Worm (Caenorhabditis elegans) whole organism, L4 larva: ENCODE measurements around the gene Y58A7A.1.
A peak's percentile ranks its signal among the peaks of the same experiment; 100 is the strongest.

Source experiments
- R02D3.7 ChIP-seq: fragments of 150-350 bp; sonication (generic microtip); optimal IDR thresholded peaks from 3 replicates; lab custom pipeline; 2014; ENCODE audit warnings: missing biosample characterization, missing genetic modification characterization
- T26A8.4 ChIP-seq: fragments of 200-800 bp; sonication (Bioruptor generic); IDR thresholded peaks from 2 replicates; pipeline ENCODE4 v1.3.6; 2022; ENCODE audit warnings: missing genetic modification characterization, missing compliant biosample characterization
- Y105C5A.15 ChIP-seq: fragments of 200-800 bp; sonication (Bioruptor generic); IDR thresholded peaks from 2 replicates; pipeline ENCODE4 v1.3.6; 2022; ENCODE audit warnings: missing genetic modification characterization, missing compliant biosample characterization
- Y5F2A.4 ChIP-seq: fragments of 200-800 bp; sonication (Bioruptor generic); optimal IDR thresholded peaks from 2 replicates; lab custom pipeline; 2018; ENCODE audit warnings: mild to moderate bottlenecking, missing genetic modification characterization, missing compliant biosample characterization
- ZK546.5 ChIP-seq, 2 experiments: sonication (generic microtip); optimal IDR thresholded peaks; 2 replicates each; lab custom pipeline; 2017; ENCODE audit warnings: missing biosample characterization in 2 of 2, missing genetic modification characterization in 2 of 2
- aha-1 ChIP-seq: fragments of 150-350 bp; peaks from one replicate; lab custom pipeline; 2014; ENCODE audit warnings: missing biosample characterization, missing genetic modification characterization
- ama-1 ChIP-seq: fragments of 150-350 bp; optimal IDR thresholded peaks from 2 replicates; lab custom pipeline; 2014; ENCODE audit warnings: inconsistent platforms, mixed read lengths
- attf-4 ChIP-seq: sonication (generic microtip); optimal IDR thresholded peaks from 3 replicates; lab custom pipeline; 2017; ENCODE audit warnings: missing biosample characterization, missing genetic modification characterization
- ceh-20 ChIP-seq: fragments of 200-800 bp; sonication (Bioruptor generic); IDR thresholded peaks from 2 replicates; pipeline ENCODE4 v1.3.6; 2022; ENCODE audit warnings: missing genetic modification reagents, missing genetic modification characterization, missing compliant biosample characterization
- ceh-32 ChIP-seq: sonication (generic microtip); optimal IDR thresholded peaks from 2 replicates; lab custom pipeline; 2016; ENCODE audit warnings: mild to moderate bottlenecking, missing genetic modification characterization, missing compliant biosample characterization; ENCODE audit not compliant: poor library complexity
- cey-2 ChIP-seq: sonication (generic microtip); optimal IDR thresholded peaks from 3 replicates; lab custom pipeline; 2017; ENCODE audit warnings: missing genetic modification characterization, mild to moderate bottlenecking, missing compliant biosample characterization, antibody characterized with exemption, borderline replicate concordance; ENCODE audit not compliant: insufficient read depth
- ctbp-1 ChIP-seq: fragments of 200-800 bp; sonication (Bioruptor generic); IDR thresholded peaks from 2 replicates; pipeline ENCODE4 v1.3.6; 2022; ENCODE audit warnings: missing genetic modification reagents, missing genetic modification characterization, missing compliant biosample characterization
- dmd-8 ChIP-seq: fragments of 200-800 bp; sonication (Bioruptor generic); IDR thresholded peaks from 2 replicates; pipeline ENCODE4 v1.3.6; 2022; ENCODE audit warnings: missing genetic modification characterization, missing compliant biosample characterization
- dmd-9 ChIP-seq: fragments of 200-800 bp; sonication (Bioruptor generic); IDR thresholded peaks from 2 replicates; pipeline ENCODE4 v1.3.6; 2022; ENCODE audit warnings: missing genetic modification reagents, missing genetic modification characterization, missing compliant biosample characterization
- dve-1 ChIP-seq: sonication (generic microtip); optimal IDR thresholded peaks from 2 replicates; lab custom pipeline; 2017; ENCODE audit warnings: antibody characterized with exemption, mild to moderate bottlenecking, missing genetic modification characterization, missing compliant biosample characterization; ENCODE audit not compliant: insufficient read depth
- egl-43 ChIP-seq: fragments of 200-800 bp; sonication (Bioruptor generic); IDR thresholded peaks from 2 replicates; pipeline ENCODE4 v1.3.6; 2022; ENCODE audit warnings: missing genetic modification reagents, missing genetic modification characterization, missing compliant biosample characterization
- fos-1 ChIP-seq: fragments of 150-350 bp; optimal IDR thresholded peaks from 2 replicates; lab custom pipeline; 2014; ENCODE audit warnings: missing biosample characterization, missing genetic modification characterization
- gei-8 ChIP-seq: fragments of 200-800 bp; sonication (Bioruptor generic); optimal IDR thresholded peaks from 2 replicates; lab custom pipeline; 2018; ENCODE audit warnings: mild to moderate bottlenecking, missing genetic modification characterization, missing compliant biosample characterization
- hif-1 ChIP-seq, 2 experiments: sonication (generic microtip); optimal IDR thresholded peaks; 2 replicates each; lab custom pipeline; 2016 to 2017; ENCODE audit warnings: missing compliant biosample characterization in 2 of 2, missing genetic modification characterization in 2 of 2, missing genetic modification reagents in 2 of 2, missing genotype in 2 of 2, mild to moderate bottlenecking in 1 of 2
- hlh-11 ChIP-seq: fragments of 200-800 bp; sonication (Bioruptor generic); optimal IDR thresholded peaks from 2 replicates; lab custom pipeline; 2018; ENCODE audit warnings: mild to moderate bottlenecking, missing genetic modification characterization, missing compliant biosample characterization
- hlh-30 ChIP-seq: sonication (generic microtip); optimal IDR thresholded peaks from 2 replicates; lab custom pipeline; 2017; ENCODE audit warnings: antibody characterized with exemption, mild to moderate bottlenecking, missing genetic modification characterization, missing compliant biosample characterization; ENCODE audit not compliant: insufficient read depth
- hmg-1.1 ChIP-seq: fragments of 200-800 bp; sonication (Bioruptor generic); IDR thresholded peaks from 2 replicates; pipeline ENCODE4 v1.3.6; 2022; ENCODE audit warnings: missing genetic modification reagents, missing genetic modification characterization, missing compliant biosample characterization
- lin-39 ChIP-seq: fragments of 150-350 bp; optimal IDR thresholded peaks from 2 replicates; lab custom pipeline; 2014; ENCODE audit warnings: missing biosample characterization, missing genetic modification reagents, missing genetic modification characterization
- lir-3 ChIP-seq: sonication (generic microtip); optimal IDR thresholded peaks from 2 replicates; lab custom pipeline; 2016; ENCODE audit warnings: mild to moderate bottlenecking, missing genetic modification characterization, missing compliant biosample characterization
- lsy-2 ChIP-seq, 2 experiments: fragments of 150-350 bp in 1 of 2; sonication (generic microtip) in 1 of 2; optimal IDR thresholded peaks; 2 replicates each; lab custom pipeline; 2014 to 2017; ENCODE audit warnings: missing biosample characterization in 2 of 2, missing genetic modification characterization in 2 of 2
- madf-5 ChIP-seq, 2 experiments: fragments of 200-800 bp; sonication (Bioruptor generic); IDR thresholded peaks; 2 replicates each; pipeline ENCODE4 v1.3.6; 2022; ENCODE audit warnings: missing compliant biosample characterization in 2 of 2, missing genetic modification characterization in 2 of 2
- madf-9 ChIP-seq: fragments of 200-800 bp; sonication (Bioruptor generic); conservative IDR thresholded peaks from 2 replicates; pipeline ENCODE4 v1.3.6; 2022; ENCODE audit warnings: missing genetic modification reagents, missing genetic modification characterization, missing compliant biosample characterization
- mxl-3 ChIP-seq: fragments of 200-800 bp; sonication (Bioruptor generic); optimal IDR thresholded peaks from 2 replicates; lab custom pipeline; 2018; ENCODE audit warnings: mild to moderate bottlenecking, missing genetic modification characterization, missing compliant biosample characterization
- nhr-111 ChIP-seq: fragments of 200-800 bp; sonication (Bioruptor generic); optimal IDR thresholded peaks from 2 replicates; lab custom pipeline; 2018; ENCODE audit warnings: mild to moderate bottlenecking, missing genetic modification characterization, missing compliant biosample characterization
- nhr-25 ChIP-seq: sonication (generic microtip); optimal IDR thresholded peaks from 2 replicates; lab custom pipeline; 2017; ENCODE audit warnings: missing genetic modification characterization, mild to moderate bottlenecking, missing compliant biosample characterization, antibody characterized with exemption, moderate library complexity, borderline replicate concordance; ENCODE audit not compliant: insufficient read depth
- nhr-76 ChIP-seq: fragments of 150-350 bp; optimal IDR thresholded peaks from 2 replicates; lab custom pipeline; 2014; ENCODE audit warnings: missing biosample characterization, missing genetic modification characterization
- pha-4 ChIP-seq, 2 experiments: fragments of 150-350 bp in 1 of 2; fragments of 200-800 bp in 1 of 2; sonication (Bioruptor generic) in 1 of 2; IDR thresholded peaks in 1 of 2; optimal IDR thresholded peaks in 1 of 2; 2 replicates each; pipeline versions ENCODE4 v1.3.6 to Lab custom; 2014 to 2022; ENCODE audit warnings: missing genetic modification characterization in 2 of 2, missing genetic modification reagents in 2 of 2, missing biosample characterization in 1 of 2, missing compliant biosample characterization in 1 of 2
- saeg-2 ChIP-seq: fragments of 200-800 bp; sonication (Bioruptor generic); IDR thresholded peaks from 2 replicates; pipeline ENCODE4 v1.3.6; 2022; ENCODE audit warnings: missing genetic modification reagents, missing genetic modification characterization, missing compliant biosample characterization
- sdz-12 ChIP-seq: fragments of 200-800 bp; sonication (Bioruptor generic); optimal IDR thresholded peaks from 2 replicates; lab custom pipeline; 2018; ENCODE audit warnings: mild to moderate bottlenecking, missing genetic modification characterization, missing compliant biosample characterization
- set-16 ChIP-seq: fragments of 200-800 bp; sonication (Bioruptor generic); IDR thresholded peaks from 2 replicates; pipeline ENCODE4 v1.3.6; 2022; ENCODE audit warnings: missing genetic modification reagents, missing genetic modification characterization, missing compliant biosample characterization
- skn-1 ChIP-seq: fragments of 150-350 bp; optimal IDR thresholded peaks from 2 replicates; lab custom pipeline; 2014; ENCODE audit warnings: missing biosample characterization, missing genetic modification characterization
- snpc-1.2 ChIP-seq: fragments of 200-800 bp; sonication (Bioruptor generic); IDR thresholded peaks from 2 replicates; pipeline ENCODE4 v1.3.6; 2022; ENCODE audit warnings: missing genetic modification reagents, missing genetic modification characterization, missing compliant biosample characterization
- snpc-4 ChIP-seq: fragments of 150-350 bp; optimal IDR thresholded peaks from 2 replicates; lab custom pipeline; 2014; ENCODE audit warnings: missing biosample characterization, missing genetic modification characterization
- unc-62 ChIP-seq, 3 experiments: fragments of 150-350 bp in 1 of 3; sonication (generic microtip); optimal IDR thresholded peaks in 2 of 3; peaks in 1 of 3; 1 replicate in 1 of 3; 2 replicates in 2 of 3; lab custom pipeline; 2014 to 2017; ENCODE audit warnings: missing biosample characterization in 3 of 3, missing genetic modification characterization in 3 of 3, missing genetic modification reagents in 3 of 3, missing genotype in 1 of 3
- zfp-2 ChIP-seq: sonication (generic microtip); optimal IDR thresholded peaks from 2 replicates; lab custom pipeline; 2016; ENCODE audit warnings: mild to moderate bottlenecking, missing genetic modification characterization, missing compliant biosample characterization
- zfp-3 ChIP-seq: fragments of 200-800 bp; sonication (Bioruptor generic); conservative IDR thresholded peaks from 2 replicates; pipeline ENCODE4 v1.3.6; 2022; ENCODE audit warnings: missing genetic modification reagents, missing genetic modification characterization, missing compliant biosample characterization
- zip-11 ChIP-seq: fragments of 200-800 bp; sonication (Bioruptor generic); IDR thresholded peaks from 2 replicates; pipeline ENCODE4 v1.3.6; 2022; ENCODE audit warnings: missing genetic modification characterization, missing compliant biosample characterization
- ztf-11 ChIP-seq: fragments of 150-350 bp; optimal IDR thresholded peaks from 2 replicates; lab custom pipeline; 2014; ENCODE audit warnings: missing biosample characterization, missing genetic modification characterization
- ztf-7 ChIP-seq: fragments of 150-350 bp; optimal IDR thresholded peaks from 2 replicates; lab custom pipeline; 2014; ENCODE audit warnings: missing biosample characterization, missing genetic modification characterization

Y58A7A.1 gene

ce11 chrV:5035058-5035457, 34.3 kb downstream of the Y58A7A.1 start, which contains the start of gene K11D12.6:
Gene K11D12.6 (minus strand): TSS chrV:5035158.
- TF ChIP-seq hlh-30 (tag; lab: Kevin White, UChicago) = no peak
- no peak for TF ChIP-seq saeg-2 (GFP tag; lab: Robert Waterston, UW)
- no peak for TF ChIP-seq nhr-76
- TF ChIP-seq, all 104 proteins: peak for 0

- TF ChIP-seq Y105C5A.15 (GFP tag; lab: Robert Waterston, UW) (no peak), snpc-1.2 (GFP tag; lab: Robert Waterston, UW) (no peak), hif-1 (tag; optimal IDR thresholded peaks at IDR 0.05; lab: Kevin White, UChicago) (peak in 1 of 2 experiments; percentile 6), madf-5 (GFP tag; IDR thresholded peaks at IDR 0.05; lab: Robert Waterston, UW) (no peak), unc-62 (GFP tag; optimal IDR thresholded peaks at IDR 0.05 in 1 of 2; lab: Kevin White, UChicago) (no peak), unc-62 (tag; optimal IDR thresholded peaks at IDR 0.05; lab: Kevin White, UChicago) (no peak)
Measured at ce11 chrV:5033099-5033498, 36.2 kb downstream of the Y58A7A.1 start, which contains the start of gene K11D12.13. Gene K11D12.13 (plus strand): TSS chrV:5033399.

ce11 chrV:5032176-5032575, 37.2 kb downstream of the Y58A7A.1 start:
- TF ChIP-seq dve-1 (tag; lab: Kevin White, UChicago) (peak; percentile 34), cey-2 (no peak), ceh-20 (no peak), madf-9 (no peak), nhr-25 (no peak), ama-1 (lab: Kevin White, UChicago) (no peak), nhr-76 (no peak), zip-11 (no peak), egl-43 (GFP tag; lab: Robert Waterston, UW) (no peak), ctbp-1 (GFP tag; lab: Robert Waterston, UW) (no peak), attf-4 (tag; lab: Kevin White, UChicago) (no peak), T26A8.4 (GFP tag; lab: Robert Waterston, UW) (no peak), ztf-7 (tag; lab: Kevin White, UChicago) (no peak), R02D3.7 (no peak), hlh-11 (tag; lab: Kevin White, UChicago) (peak; percentile 65), snpc-4 (no peak), sdz-12 (GFP tag; lab: Kevin White, UChicago) (no peak), ztf-11 (no peak), pha-4 (GFP tag; IDR thresholded peaks at IDR 0.05; lab: Robert Waterston, UW) (no peak), pha-4 (tag; optimal IDR thresholded peaks at IDR 0.05; lab: Kevin White, UChicago) (no peak), mxl-3 (GFP tag; lab: Kevin White, UChicago) (peak; percentile 2), hmg-1.1 (GFP tag; lab: Robert Waterston, UW) (no peak), madf-5 (GFP tag; IDR thresholded peaks at IDR 0.05; lab: Robert Waterston, UW) (no peak), zfp-2 (tag; lab: Kevin White, UChicago) (no peak), lir-3 (tag; lab: Kevin White, UChicago) (no peak), dmd-8 (GFP tag; lab: Robert Waterston, UW) (no peak), skn-1 (tag; lab: Kevin White, UChicago) (no peak), hif-1 (tag; optimal IDR thresholded peaks at IDR 0.05; lab: Kevin White, UChicago) (peak in 1 of 2 experiments; percentile 43), lsy-2 (tag; optimal IDR thresholded peaks at IDR 0.05; lab: Kevin White, UChicago) (no peak), nhr-111 (no peak), ceh-32 (tag; lab: Kevin White, UChicago) (no peak), lin-39 (no peak), dmd-9 (GFP tag; lab: Robert Waterston, UW) (no peak), fos-1 (tag; lab: Kevin White, UChicago) (no peak), zfp-3 (no peak), set-16 (no peak), unc-62 (GFP tag; optimal IDR thresholded peaks at IDR 0.05 in 1 of 2; lab: Kevin White, UChicago) (peak in 1 of 2 experiments; percentile 89), unc-62 (tag; optimal IDR thresholded peaks at IDR 0.05; lab: Kevin White, UChicago) (no peak), Y5F2A.4 (GFP tag; lab: Kevin White, UChicago) (no peak), gei-8 (GFP tag; lab: Kevin White, UChicago) (no peak), aha-1 (tag; lab: Kevin White, UChicago) (peak; percentile 39), hlh-30 (tag; lab: Kevin White, UChicago) (peak; percentile 60), ZK546.5 (tag; optimal IDR thresholded peaks at IDR 0.05; lab: Kevin White, UChicago) (no peak)
